Fruit fly (Drosophila melanogaster): ENCODE data around the gene Epg5.
A peak's percentile ranks its signal among the peaks of the same experiment; 100 is the strongest.

dm6 chr3R:18741844-18742187 is 16.9 kb downstream of the Epg5 start:
- TF ChIP-seq Myc (optimal IDR thresholded peaks at IDR 0.05), result no peak
- TF ChIP-seq br (GFP tag; optimal IDR thresholded peaks at IDR 0.05), result no peak
- TF ChIP-seq fru (GFP tag; optimal IDR thresholded peaks at IDR 0.05), result no peak
- peak; percentile 16 for TF ChIP-seq psq (GFP tag; optimal IDR thresholded peaks at IDR 0.05)
- no peak for TF ChIP-seq Mio (GFP tag; optimal IDR thresholded peaks at IDR 0.05)
- no peak for TF ChIP-seq CG32264 (GFP tag; optimal IDR thresholded peaks at IDR 0.05)

Data from whole organism, wandering third instar larva.